Fruit fly (Drosophila melanogaster) whole organism, wandering third instar larva: ENCODE results near the gene CG18135.

Experiments used
- Dfd ChIP-seq: fragments of >200 bp; optimal IDR thresholded peaks from 2 replicates; lab custom pipeline; 2017; ENCODE audit warnings: missing biosample characterization, missing genetic modification characterization
- Hnf4 ChIP-seq: fragments of 200-800 bp; sonication (Bioruptor generic); optimal IDR thresholded peaks from 2 replicates; lab custom pipeline; 2016; ENCODE audit warnings: missing biosample characterization, mild to moderate bottlenecking, missing genetic modification characterization
- OdsH ChIP-seq: fragments of 200-800 bp; sonication (Bioruptor generic); optimal IDR thresholded peaks from 2 replicates; lab custom pipeline; 2016; ENCODE audit warnings: missing biosample characterization, mild to moderate bottlenecking, missing genetic modification characterization
- Vsx2 ChIP-seq: fragments of 200-300, 225-300 bp; sonication (Bioruptor generic); optimal IDR thresholded peaks from 2 replicates; lab custom pipeline; 2018; ENCODE audit warnings: missing biosample characterization, missing genetic modification characterization; ENCODE audit not compliant: partially characterized antibody
- fru ChIP-seq: fragments of 200-800 bp; sonication (Bioruptor generic); optimal IDR thresholded peaks from 3 replicates; lab custom pipeline; 2016; ENCODE audit warnings: missing biosample characterization, mild to moderate bottlenecking, missing genetic modification characterization
- jim ChIP-seq: fragments of 175-275, 200-325 bp; sonication (Bioruptor generic); optimal IDR thresholded peaks from 2 replicates; lab custom pipeline; 2016; ENCODE audit warnings: missing biosample characterization, mild to moderate bottlenecking, missing genetic modification characterization
- lola ChIP-seq: fragments of >200 bp; optimal IDR thresholded peaks from 2 replicates; lab custom pipeline; 2017; ENCODE audit warnings: missing biosample characterization, missing genetic modification characterization
- rgr ChIP-seq: fragments of 200-800 bp; sonication (Bioruptor generic); optimal IDR thresholded peaks from 3 replicates; lab custom pipeline; 2016; ENCODE audit warnings: missing biosample characterization, mild to moderate bottlenecking, missing genetic modification characterization
- usp ChIP-seq: fragments of >200 bp; optimal IDR thresholded peaks from 2 replicates; lab custom pipeline; 2017; ENCODE audit warnings: missing biosample characterization, missing genetic modification characterization

DNA sequence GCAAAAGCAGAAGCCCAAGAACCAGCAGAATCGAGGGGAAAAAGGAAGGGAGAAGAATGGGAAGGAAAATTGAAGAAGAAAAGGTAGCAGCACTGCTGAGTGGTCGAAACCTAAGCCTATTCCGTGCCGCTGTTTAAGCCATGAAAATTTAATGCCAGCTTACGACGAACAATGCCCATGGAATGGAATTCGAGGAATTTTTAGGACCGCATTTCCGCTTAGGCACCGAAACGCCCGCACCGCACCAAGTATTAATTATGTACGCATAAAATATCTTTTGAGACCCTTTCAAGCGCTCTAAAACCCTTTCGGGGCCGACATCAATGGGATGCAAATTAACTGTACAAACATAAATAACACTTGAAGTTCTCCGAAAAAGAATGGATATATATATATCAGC lies 38.0 kb upstream of the CG18135 start:
- TF ChIP-seq fru (GFP tag; lab: Kevin White, UChicago): no peak
- no peak for TF ChIP-seq Vsx2 (GFP tag; lab: Kevin White, UChicago)
- TF ChIP-seq jim (GFP tag; lab: Kevin White, UChicago): no peak
- no peak for TF ChIP-seq lola (GFP tag; lab: Kevin White, UChicago)
- no peak for TF ChIP-seq OdsH (GFP tag; lab: Kevin White, UChicago)
- TF ChIP-seq usp: no peak
- no peak for TF ChIP-seq rgr (GFP tag; lab: Kevin White, UChicago)
- no peak for TF ChIP-seq Dfd (GFP tag; lab: Kevin White, UChicago)
- TF ChIP-seq Hnf4 (GFP tag; lab: Kevin White, UChicago): no peak
